Fruit fly (Drosophila melanogaster): ENCODE data around the gene CG42853.

DNA sequence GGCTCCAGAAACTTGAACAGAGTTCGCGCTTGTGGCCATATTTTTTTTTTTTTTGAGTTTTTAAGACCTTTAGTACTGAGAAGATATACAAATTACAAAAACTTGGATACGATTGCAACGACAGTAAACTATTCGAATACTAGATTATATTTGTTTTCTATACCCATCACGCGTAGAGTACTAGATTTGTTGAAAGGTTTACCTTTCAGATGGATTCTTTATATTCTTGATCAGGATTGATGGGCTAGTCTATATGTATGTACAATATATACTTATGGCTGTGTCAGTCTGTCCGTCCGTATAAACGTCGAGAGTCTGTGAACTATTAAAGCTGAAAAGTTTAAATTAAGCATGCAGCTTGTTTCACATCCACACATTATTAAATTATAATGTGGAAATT, at the start of gene CG42853:
- TF ChIP-seq Mnt (GFP tag; optimal IDR thresholded peaks at IDR 0.05) (no peak), tj (GFP tag; optimal IDR thresholded peaks at IDR 0.05) (no peak)
